Worm (Caenorhabditis elegans) whole organism, young adult: Measurements from ENCODE around the gene hpo-7.

ENCODE experiments used
- B0019.2 ChIP-seq: fragments of 200-800 bp; sonication (Bioruptor generic); conservative IDR thresholded peaks from 2 replicates; pipeline ENCODE4 v1.3.6; 2022; ENCODE audit warnings: missing genetic modification reagents, missing genetic modification characterization, missing compliant biosample characterization
- C06A6.2 ChIP-seq: fragments of 200-800 bp; sonication (Bioruptor generic); conservative IDR thresholded peaks from 2 replicates; pipeline ENCODE4 v1.3.6; 2022; ENCODE audit warnings: missing genetic modification characterization, missing compliant biosample characterization
- D2030.7 ChIP-seq: fragments of 200-800 bp; sonication (Bioruptor generic); IDR thresholded peaks from 2 replicates; pipeline ENCODE4 v1.3.6; 2022; ENCODE audit warnings: missing genetic modification reagents, missing genetic modification characterization, missing compliant biosample characterization
- F23B12.7 ChIP-seq: sonication (generic microtip); optimal IDR thresholded peaks from 2 replicates; lab custom pipeline; 2017; ENCODE audit warnings: missing genetic modification characterization, mild to moderate bottlenecking, missing compliant biosample characterization, antibody characterized with exemption, moderate library complexity; ENCODE audit not compliant: insufficient read depth
- F55B11.4 ChIP-seq: sonication (generic microtip); optimal IDR thresholded peaks from 2 replicates; lab custom pipeline; 2016; ENCODE audit warnings: missing compliant biosample characterization, missing genetic modification characterization, borderline replicate concordance; ENCODE audit not compliant: insufficient read depth
- K12H6.12 ChIP-seq: fragments of 200-800 bp; sonication (Bioruptor generic); optimal IDR thresholded peaks from 2 replicates; lab custom pipeline; 2018; ENCODE audit warnings: mild to moderate bottlenecking, missing genetic modification characterization, missing compliant biosample characterization
- T07F8.4 ChIP-seq: sonication (generic microtip); optimal IDR thresholded peaks from 2 replicates; lab custom pipeline; 2016; ENCODE audit warnings: mild to moderate bottlenecking, missing genetic modification characterization, moderate library complexity, missing compliant biosample characterization
- Y53F4B.3 ChIP-seq: fragments of 200-800 bp; sonication (Bioruptor generic); IDR thresholded peaks from 2 replicates; pipeline ENCODE4 v1.3.6; 2022; ENCODE audit warnings: missing genetic modification reagents, missing genetic modification characterization, missing compliant biosample characterization
- Y53G8AR.9 ChIP-seq: fragments of 200-800 bp; sonication (Bioruptor generic); conservative IDR thresholded peaks from 2 replicates; pipeline ENCODE4 v1.3.6; 2022; ENCODE audit warnings: missing genetic modification reagents, missing genetic modification characterization, missing compliant biosample characterization
- Y67H2A.10 ChIP-seq: fragments of 200-800 bp; sonication (Bioruptor generic); conservative IDR thresholded peaks from 2 replicates; pipeline ENCODE4 v1.3.6; 2022; ENCODE audit warnings: missing genetic modification reagents, missing genetic modification characterization, missing compliant biosample characterization
- Y79H2A.3 ChIP-seq: fragments of 200-800 bp; sonication (Bioruptor generic); conservative IDR thresholded peaks from 2 replicates; pipeline ENCODE4 v1.3.6; 2022; ENCODE audit warnings: missing genetic modification reagents, missing genetic modification characterization, missing compliant biosample characterization
- atf-7 ChIP-seq: sonication (generic microtip); optimal IDR thresholded peaks from 2 replicates; lab custom pipeline; 2017; ENCODE audit warnings: mild to moderate bottlenecking, missing genetic modification characterization, missing compliant biosample characterization
- athp-1 ChIP-seq: sonication (generic microtip); optimal IDR thresholded peaks from 2 replicates; lab custom pipeline; 2017; ENCODE audit warnings: mild to moderate bottlenecking, missing genetic modification characterization, missing compliant biosample characterization
- ccch-3 ChIP-seq: fragments of 200-800 bp; sonication (Bioruptor generic); optimal IDR thresholded peaks from 2 replicates; lab custom pipeline; 2018; ENCODE audit warnings: mild to moderate bottlenecking, missing genetic modification characterization, missing compliant biosample characterization
- cebp-2 ChIP-seq: fragments of 200-800 bp; sonication (Bioruptor generic); IDR thresholded peaks from 2 replicates; pipeline ENCODE4 v1.3.6; 2022; ENCODE audit warnings: missing genetic modification characterization, missing compliant biosample characterization
- ceh-27 ChIP-seq: fragments of 200-800 bp; sonication (Bioruptor generic); optimal IDR thresholded peaks from 2 replicates; lab custom pipeline; 2018; ENCODE audit warnings: mild to moderate bottlenecking, missing genetic modification characterization, moderate library complexity, missing compliant biosample characterization
- ceh-91 ChIP-seq: fragments of 200-800 bp; sonication (Bioruptor generic); IDR thresholded peaks from 2 replicates; pipeline ENCODE4 v1.3.6; 2022; ENCODE audit warnings: missing genetic modification reagents, missing genetic modification characterization, missing compliant biosample characterization
- dpff-1 ChIP-seq: sonication (generic microtip); optimal IDR thresholded peaks from 2 replicates; lab custom pipeline; 2017; ENCODE audit warnings: mild to moderate bottlenecking, missing genetic modification characterization, missing compliant biosample characterization
- egl-18 ChIP-seq: fragments of 200-800 bp; sonication (Bioruptor generic); IDR thresholded peaks from 2 replicates; pipeline ENCODE4 v1.3.6; 2022; ENCODE audit warnings: missing genetic modification reagents, missing genetic modification characterization, missing compliant biosample characterization
- egrh-3 ChIP-seq: fragments of 200-800 bp; sonication (Bioruptor generic); IDR thresholded peaks from 2 replicates; pipeline ENCODE4 v1.3.6; 2022; ENCODE audit warnings: missing genetic modification reagents, missing genetic modification characterization, missing compliant biosample characterization
- hlh-12 ChIP-seq: sonication (generic microtip); optimal IDR thresholded peaks from 2 replicates; lab custom pipeline; 2016; ENCODE audit warnings: missing genetic modification characterization, missing compliant biosample characterization
- hmg-1.2 ChIP-seq: fragments of 200-800 bp; sonication (Bioruptor generic); IDR thresholded peaks from 2 replicates; pipeline ENCODE4 v1.3.6; 2022; ENCODE audit warnings: missing genetic modification reagents, missing genetic modification characterization, missing compliant biosample characterization
- lin-40 ChIP-seq: sonication (generic microtip); optimal IDR thresholded peaks from 2 replicates; lab custom pipeline; 2016; ENCODE audit warnings: missing genetic modification characterization, mild to moderate bottlenecking, missing compliant biosample characterization, missing genotype, missing genetic modification reagents
- lsl-1 ChIP-seq: fragments of 200-800 bp; sonication (Bioruptor generic); optimal IDR thresholded peaks from 2 replicates; lab custom pipeline; 2018; ENCODE audit warnings: mild to moderate bottlenecking, missing genetic modification characterization, moderate library complexity, missing compliant biosample characterization
- mel-28 ChIP-seq: sonication (generic microtip); optimal IDR thresholded peaks from 2 replicates; lab custom pipeline; 2016; ENCODE audit warnings: borderline replicate concordance, mild to moderate bottlenecking, missing genetic modification characterization, missing compliant biosample characterization
- nhr-120 ChIP-seq: fragments of 200-800 bp; sonication (Bioruptor generic); IDR thresholded peaks from 2 replicates; pipeline ENCODE4 v1.3.6; 2022; ENCODE audit warnings: missing genetic modification characterization, missing compliant biosample characterization
- rcor-1 ChIP-seq: fragments of 200-800 bp; sonication (Bioruptor generic); IDR thresholded peaks from 2 replicates; pipeline ENCODE4 v1.3.6; 2022; ENCODE audit warnings: missing genetic modification reagents, missing genetic modification characterization, missing compliant biosample characterization
- rec-8 ChIP-seq, 2 experiments: sonication (generic microtip); optimal IDR thresholded peaks; 2 replicates each; lab custom pipeline; 2016; ENCODE audit warnings: mild to moderate bottlenecking in 2 of 2, missing genetic modification characterization in 2 of 2, missing genetic modification reagents in 2 of 2, missing genotype in 2 of 2, missing biosample characterization in 1 of 2, missing compliant biosample characterization in 1 of 2, moderate library complexity in 1 of 2
- repo-1 ChIP-seq: sonication (generic microtip); optimal IDR thresholded peaks from 2 replicates; lab custom pipeline; 2017; ENCODE audit warnings: mild to moderate bottlenecking, missing genetic modification characterization, missing compliant biosample characterization
- snpc-1.3 ChIP-seq: sonication (generic microtip); optimal IDR thresholded peaks from 2 replicates; lab custom pipeline; 2017; ENCODE audit warnings: missing genetic modification characterization, mild to moderate bottlenecking, missing compliant biosample characterization, antibody characterized with exemption, moderate library complexity, missing genotype, missing genetic modification reagents; ENCODE audit not compliant: insufficient read depth
- snpc-3.4 ChIP-seq: sonication (generic microtip); optimal IDR thresholded peaks from 2 replicates; lab custom pipeline; 2017; ENCODE audit warnings: missing genetic modification characterization, mild to moderate bottlenecking, missing compliant biosample characterization, antibody characterized with exemption, moderate library complexity, missing genotype, missing genetic modification reagents
- tbp1 ChIP-seq: fragments of 200-800 bp; sonication (Bioruptor generic); optimal IDR thresholded peaks from 2 replicates; lab custom pipeline; 2018; ENCODE audit warnings: mild to moderate bottlenecking, missing genetic modification characterization, missing compliant biosample characterization
- tlf-1 ChIP-seq: fragments of 200-800 bp; sonication (Bioruptor generic); optimal IDR thresholded peaks from 2 replicates; lab custom pipeline; 2018; ENCODE audit warnings: mild to moderate bottlenecking, missing genetic modification characterization, missing compliant biosample characterization
- unc-130 ChIP-seq: sonication (generic microtip); optimal IDR thresholded peaks from 2 replicates; lab custom pipeline; 2016; ENCODE audit warnings: missing genetic modification reagents, missing genetic modification characterization, missing compliant biosample characterization
- zfh-2 ChIP-seq: fragments of 200-800 bp; sonication (Bioruptor generic); conservative IDR thresholded peaks from 2 replicates; pipeline ENCODE4 v1.3.6; 2022; ENCODE audit warnings: missing genetic modification reagents, missing genetic modification characterization, missing compliant biosample characterization
- ztf-28 ChIP-seq: fragments of 200-800 bp; sonication (Bioruptor generic); IDR thresholded peaks from 2 replicates; pipeline ENCODE4 v1.3.6; 2022; ENCODE audit warnings: missing genetic modification reagents, missing genetic modification characterization, missing compliant biosample characterization
- ztf-3 ChIP-seq: fragments of 200-800 bp; sonication (Bioruptor generic); optimal IDR thresholded peaks from 2 replicates; lab custom pipeline; 2018; ENCODE audit warnings: mild to moderate bottlenecking, missing genetic modification characterization, missing compliant biosample characterization
- ztf-6 ChIP-seq: fragments of 200-800 bp; sonication (Bioruptor generic); IDR thresholded peaks from 2 replicates; pipeline ENCODE4 v1.3.6; 2022; ENCODE audit warnings: missing genetic modification reagents, missing genetic modification characterization, missing compliant biosample characterization

hpo-7 gene

ce11 chrII:2137235-2137634 is 1.7 kb upstream of the hpo-7 start, which contains the start of gene C40A11.4:
C40A11.4 (plus strand) TSS chrII:2137422.
- TF ChIP-seq snpc-3.4 (tag; lab: Kevin White, UChicago), result no peak
- no peak for TF ChIP-seq C06A6.2
- no peak for TF ChIP-seq ceh-27 (GFP tag; lab: Kevin White, UChicago)
- TF ChIP-seq nhr-120 (GFP tag; lab: Robert Waterston, UW), result no peak
- no peak for TF ChIP-seq cebp-2 (GFP tag; lab: Robert Waterston, UW)
- TF ChIP-seq ccch-3, result no peak
- no peak for TF ChIP-seq unc-130 (GFP tag; lab: Kevin White, UChicago)
- no peak for TF ChIP-seq F55B11.4
- no peak for TF ChIP-seq lin-40 (tag; lab: Kevin White, UChicago)
- no peak for TF ChIP-seq Y67H2A.10 (GFP tag; lab: Robert Waterston, UW)
- no peak for TF ChIP-seq Y53G8AR.9 (GFP tag; lab: Robert Waterston, UW)
- TF ChIP-seq ztf-6 (GFP tag; lab: Robert Waterston, UW), result no peak
- TF ChIP-seq hlh-12 (tag; lab: Kevin White, UChicago), result no peak
- no peak for TF ChIP-seq F23B12.7 (tag; lab: Kevin White, UChicago)
- no peak for TF ChIP-seq B0019.2
- TF ChIP-seq tbp1 (GFP tag; lab: Kevin White, UChicago), result no peak
- no peak for TF ChIP-seq Y53F4B.3 (GFP tag; lab: Robert Waterston, UW)

ce11 chrII:2130770-2131169 is 4.7 kb downstream of the hpo-7 start, which contains the start of gene sdz-28:
sdz-28 (plus strand) TSS chrII:2131070.
- TF ChIP-seq ztf-3 (GFP tag; lab: Kevin White, UChicago), result no peak
- TF ChIP-seq mel-28 (tag; lab: Kevin White, UChicago), result no peak
- no peak for TF ChIP-seq repo-1
- TF ChIP-seq D2030.7 (GFP tag; lab: Robert Waterston, UW), result no peak
- TF ChIP-seq ztf-28 (GFP tag; lab: Robert Waterston, UW), result no peak
- TF ChIP-seq hmg-1.2 (GFP tag; lab: Robert Waterston, UW), result no peak
- no peak for TF ChIP-seq athp-1 (tag; lab: Kevin White, UChicago)
- TF ChIP-seq egrh-3 (GFP tag; lab: Robert Waterston, UW), result no peak
- TF ChIP-seq cebp-2 (GFP tag; lab: Robert Waterston, UW), result no peak
- TF ChIP-seq, all 124 proteins: peak for 0

ce11 chrII:2122762-2123161 is 12.7 kb downstream of the hpo-7 start:
- TF ChIP-seq Y79H2A.3 (GFP tag; lab: Robert Waterston, UW), result no peak
- no peak for TF ChIP-seq rcor-1
- no peak for TF ChIP-seq dpff-1 (tag; lab: Kevin White, UChicago)
- TF ChIP-seq K12H6.12 (tag; lab: Kevin White, UChicago), result no peak
- TF ChIP-seq hlh-12 (tag; lab: Kevin White, UChicago), result no peak
- TF ChIP-seq lsl-1 (GFP tag; lab: Kevin White, UChicago), result no peak
- TF ChIP-seq snpc-1.3, result no peak
- TF ChIP-seq, all 124 proteins: peak for 0

ce11 chrII:2122091-2122490 is 13.4 kb downstream of the hpo-7 start, which contains the start of gene math-37:
math-37 (minus strand) TSS chrII:2122191.
- no peak for TF ChIP-seq zfh-2 (GFP tag; lab: Robert Waterston, UW)
- TF ChIP-seq tlf-1, result no peak
- no peak for TF ChIP-seq atf-7
- TF ChIP-seq tbp1 (GFP tag; lab: Kevin White, UChicago), result no peak
- no peak for TF ChIP-seq Y53G8AR.9 (GFP tag; lab: Robert Waterston, UW)
- no peak for TF ChIP-seq ceh-91 (GFP tag; lab: Robert Waterston, UW)
- no peak for TF ChIP-seq egl-18 (GFP tag; lab: Robert Waterston, UW)
- no peak for TF ChIP-seq rec-8 (tag; optimal IDR thresholded peaks at IDR 0.05; lab: Kevin White, UChicago)
- TF ChIP-seq T07F8.4 (tag; lab: Kevin White, UChicago), result no peak
